Worm (Caenorhabditis elegans): Measurements from ENCODE around the gene ZK673.5.
"Not testable (repeated sequence)": the region's sequence is repeated elsewhere in the genome, so short reads cannot be mapped to it uniquely, and the experiment has no call there.

The ZK673.5 gene

ce11 chrII:10461207-10461606, at the start of gene ZK673.5:
TSS of gene ZK673.5 (plus strand) at chrII:10461507.
- TF ChIP-seq cog-1 (tag; optimal IDR thresholded peaks at IDR 0.05) (no peak), T22C8.4 (GFP tag; IDR thresholded peaks at IDR 0.05) (no peak), ztf-29 (GFP tag; IDR thresholded peaks at IDR 0.05) (no peak), tab-1 (GFP tag; IDR thresholded peaks at IDR 0.05) (no peak), ref-1 (GFP tag; conservative IDR thresholded peaks at IDR 0.05) (no peak), ztf-23 (GFP tag; IDR thresholded peaks at IDR 0.05) (no peak), klf-2 (GFP tag; conservative IDR thresholded peaks at IDR 0.05) (no peak)

ce11 chrII:10416332-10416863, 44.9 kb upstream of the ZK673.5 start, which contains the start of gene eif-2A:
TSS of gene eif-2A (plus strand) at chrII:10416800.
- TF ChIP-seq ztf-23 (GFP tag; IDR thresholded peaks at IDR 0.05) (no peak), klf-2 (GFP tag; conservative IDR thresholded peaks at IDR 0.05) (no peak), med-1 (GFP tag; optimal IDR thresholded peaks at IDR 0.05; ENCODE audit: insufficient read depth) (no peak), ztf-29 (GFP tag; IDR thresholded peaks at IDR 0.05) (no peak), flt-1 (GFP tag; IDR thresholded peaks at IDR 0.05) (no peak), cog-1 (tag; optimal IDR thresholded peaks at IDR 0.05) (no peak), ref-1 (GFP tag; conservative IDR thresholded peaks at IDR 0.05) (no peak)

- TF ChIP-seq ztf-29 (GFP tag; IDR thresholded peaks at IDR 0.05): no peak
- no peak for TF ChIP-seq flt-1 (GFP tag; IDR thresholded peaks at IDR 0.05)
- no peak for TF ChIP-seq tab-1 (GFP tag; IDR thresholded peaks at IDR 0.05)
- TF ChIP-seq ztf-23 (GFP tag; IDR thresholded peaks at IDR 0.05): no peak
- no peak for TF ChIP-seq med-1 (GFP tag; optimal IDR thresholded peaks at IDR 0.05; ENCODE audit: insufficient read depth)
- TF ChIP-seq ref-1 (GFP tag; conservative IDR thresholded peaks at IDR 0.05): no peak
- no peak for TF ChIP-seq klf-2 (GFP tag; conservative IDR thresholded peaks at IDR 0.05)
- TF ChIP-seq T22C8.4 (GFP tag; IDR thresholded peaks at IDR 0.05): no peak
- no peak for TF ChIP-seq cog-1 (tag; optimal IDR thresholded peaks at IDR 0.05)
These were observed 39.4 kb upstream of the ZK673.5 start, which contains the start of gene frpr-21 for ce11 chrII:10421941-10422340. TSS of gene frpr-21 (minus strand) at chrII:10422041.

- TF ChIP-seq ztf-23 (GFP tag; IDR thresholded peaks at IDR 0.05) (no peak), T22C8.4 (GFP tag; IDR thresholded peaks at IDR 0.05) (no peak), tab-1 (GFP tag; IDR thresholded peaks at IDR 0.05) (no peak), ztf-29 (GFP tag; IDR thresholded peaks at IDR 0.05) (no peak)
These were observed 25.5 kb upstream of the ZK673.5 start, which contains the start of gene cut-4 for ce11 chrII:10435836-10436235. TSS of gene cut-4 (plus strand) at chrII:10436136.

DNA sequence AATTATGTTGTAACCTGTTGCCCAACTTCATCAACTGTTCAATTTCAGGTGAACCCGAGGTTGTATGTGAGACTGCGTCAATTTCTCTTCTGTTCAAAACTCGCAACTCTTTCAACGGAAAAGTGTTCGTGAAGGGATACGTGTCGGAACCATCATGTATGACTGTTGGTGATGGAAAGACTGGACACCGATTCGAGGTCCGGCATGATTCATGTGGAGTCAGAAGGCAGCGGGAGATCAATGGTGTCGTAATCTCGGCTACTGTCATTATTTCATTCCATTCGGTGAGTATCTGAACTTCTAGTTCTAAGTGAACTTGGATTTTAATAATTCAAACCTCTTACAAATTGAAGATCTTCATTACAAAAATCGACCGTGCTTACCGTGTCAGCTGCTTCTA, 23.5 kb upstream of the ZK673.5 start:
- TF ChIP-seq T22C8.4 (GFP tag; IDR thresholded peaks at IDR 0.05): no peak
- no peak for TF ChIP-seq flt-1 (GFP tag; IDR thresholded peaks at IDR 0.05)
- TF ChIP-seq cog-1 (tag; optimal IDR thresholded peaks at IDR 0.05): no peak
- no peak for TF ChIP-seq ztf-23 (GFP tag; IDR thresholded peaks at IDR 0.05)
- no peak for TF ChIP-seq med-1 (GFP tag; optimal IDR thresholded peaks at IDR 0.05; ENCODE audit: insufficient read depth)
- no peak for TF ChIP-seq tab-1 (GFP tag; IDR thresholded peaks at IDR 0.05)
- TF ChIP-seq ztf-29 (GFP tag; IDR thresholded peaks at IDR 0.05): no peak
- TF ChIP-seq klf-2 (GFP tag; conservative IDR thresholded peaks at IDR 0.05): no peak
- no peak for TF ChIP-seq ref-1 (GFP tag; conservative IDR thresholded peaks at IDR 0.05)

ce11 chrII:10439976-10440375, 21.3 kb upstream of the ZK673.5 start, which contains the start of gene E04D5.4:
TSS of gene E04D5.4 (plus strand) at chrII:10440276.
- TF ChIP-seq cog-1 (tag; optimal IDR thresholded peaks at IDR 0.05) (no peak), med-1 (GFP tag; optimal IDR thresholded peaks at IDR 0.05; ENCODE audit: insufficient read depth) (no peak), ztf-29 (GFP tag; IDR thresholded peaks at IDR 0.05) (no peak), tab-1 (GFP tag; IDR thresholded peaks at IDR 0.05) (no peak), ref-1 (GFP tag; conservative IDR thresholded peaks at IDR 0.05) (no peak), T22C8.4 (GFP tag; IDR thresholded peaks at IDR 0.05) (no peak), flt-1 (GFP tag; IDR thresholded peaks at IDR 0.05) (no peak), ztf-23 (GFP tag; IDR thresholded peaks at IDR 0.05) (no peak), klf-2 (GFP tag; conservative IDR thresholded peaks at IDR 0.05) (no peak)

- TF ChIP-seq ztf-29 (GFP tag; IDR thresholded peaks at IDR 0.05); cog-1 (tag; optimal IDR thresholded peaks at IDR 0.05); ztf-23 (GFP tag; IDR thresholded peaks at IDR 0.05): not testable (repeated sequence)
These were observed 18.5 kb upstream of the ZK673.5 start, which contains the start of gene ZK673.1 for ce11 chrII:10442846-10443245. TSS of gene ZK673.1 (plus strand) at chrII:10443146.

DNA sequence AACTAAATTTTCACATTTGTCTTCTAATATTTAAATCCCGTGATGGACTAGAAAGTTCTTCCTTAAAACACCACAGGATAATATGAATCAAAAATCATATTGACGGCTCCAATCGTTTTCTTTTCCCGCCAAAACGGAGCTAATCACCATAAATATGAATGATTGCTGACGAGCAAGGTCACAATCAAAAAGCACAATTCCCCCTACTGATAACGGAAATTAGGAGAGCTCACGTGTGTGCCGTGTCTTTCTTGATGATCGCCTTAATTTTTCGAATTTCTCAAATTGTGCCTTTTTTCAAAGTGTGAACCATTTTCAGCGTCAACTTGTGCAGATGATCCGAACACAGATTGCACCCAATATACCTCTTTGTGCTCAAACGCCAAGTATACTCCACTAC, 17.4 kb upstream of the ZK673.5 start:
- TF ChIP-seq ref-1 (GFP tag; conservative IDR thresholded peaks at IDR 0.05) (no peak), med-1 (GFP tag; optimal IDR thresholded peaks at IDR 0.05; ENCODE audit: insufficient read depth) (no peak), klf-2 (GFP tag; conservative IDR thresholded peaks at IDR 0.05) (no peak), T22C8.4 (GFP tag; IDR thresholded peaks at IDR 0.05) (no peak), tab-1 (GFP tag; IDR thresholded peaks at IDR 0.05) (no peak), flt-1 (GFP tag; IDR thresholded peaks at IDR 0.05) (no peak), ztf-23 (GFP tag; IDR thresholded peaks at IDR 0.05) (no peak), cog-1 (tag; optimal IDR thresholded peaks at IDR 0.05) (no peak), ztf-29 (GFP tag; IDR thresholded peaks at IDR 0.05) (no peak)

DNA sequence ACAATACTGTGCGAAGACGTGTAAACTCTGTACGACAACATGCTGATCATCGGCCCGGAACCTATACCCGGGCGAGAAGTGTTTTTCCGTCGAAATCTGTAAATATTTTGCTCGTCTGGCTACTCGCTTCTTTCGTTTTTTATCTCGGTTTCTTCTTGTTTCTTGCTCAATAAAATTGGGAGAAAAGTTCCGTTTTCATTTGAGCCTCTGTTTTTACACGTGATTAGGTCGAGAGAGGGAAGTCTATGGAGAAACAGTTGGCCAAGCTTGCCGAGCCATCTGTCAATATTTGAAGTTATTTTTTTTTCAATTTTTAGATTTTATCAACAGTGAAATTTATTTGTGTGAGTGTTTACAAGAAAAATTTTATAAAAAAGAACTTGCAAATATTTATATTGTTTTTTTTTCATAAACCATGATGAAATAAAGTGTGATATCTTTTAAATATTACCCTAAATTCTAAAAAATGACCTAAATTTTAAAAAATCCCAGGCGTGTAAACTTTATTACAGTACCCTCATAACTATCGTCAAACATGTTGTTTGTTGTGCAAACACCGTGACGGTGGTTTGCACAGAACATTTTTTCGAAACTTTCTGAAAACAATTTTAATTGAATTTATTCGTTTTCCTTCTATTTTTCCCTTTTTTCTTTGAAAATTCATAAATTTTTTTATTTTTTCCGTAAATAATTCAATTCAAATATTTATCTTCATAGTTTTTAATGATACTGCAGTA, 16.2 kb upstream of the ZK673.5 start:
- no peak for TF ChIP-seq T22C8.4 (GFP tag; IDR thresholded peaks at IDR 0.05)

ce11 chrII:10445738-10446137, 15.6 kb upstream of the ZK673.5 start:
- TF ChIP-seq ztf-29 (GFP tag; IDR thresholded peaks at IDR 0.05) (no peak), flt-1 (GFP tag; IDR thresholded peaks at IDR 0.05) (no peak), ztf-23 (GFP tag; IDR thresholded peaks at IDR 0.05) (no peak), cog-1 (tag; optimal IDR thresholded peaks at IDR 0.05) (no peak), med-1 (GFP tag; optimal IDR thresholded peaks at IDR 0.05; ENCODE audit: insufficient read depth) (no peak), ref-1 (GFP tag; conservative IDR thresholded peaks at IDR 0.05) (no peak), klf-2 (GFP tag; conservative IDR thresholded peaks at IDR 0.05) (no peak), tab-1 (GFP tag; IDR thresholded peaks at IDR 0.05) (no peak), T22C8.4 (GFP tag; IDR thresholded peaks at IDR 0.05) (no peak)
